Worm (Caenorhabditis elegans): ENCODE results near the gene algn-8.

algn-8 gene

DNA sequence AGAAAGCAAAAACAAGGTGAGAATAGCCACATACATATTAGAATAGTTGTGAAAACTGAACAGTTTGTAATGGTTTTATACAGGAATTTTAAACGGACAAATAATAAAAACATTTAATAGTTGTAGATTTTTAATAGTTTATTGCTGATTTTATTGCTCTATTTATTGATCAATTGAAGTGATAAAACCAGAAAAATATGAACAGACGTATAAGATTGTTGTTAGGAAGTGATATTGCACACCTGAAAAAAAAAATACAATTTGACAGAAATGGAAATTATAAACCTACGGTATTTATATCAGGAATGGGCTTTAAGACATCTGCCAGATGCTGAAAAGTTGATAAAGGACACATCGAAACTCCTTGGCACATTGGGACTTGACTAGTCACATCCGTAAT is 31.7 kb upstream of the algn-8 start, which contains the start of gene C05C10.8:
C05C10.8 (minus strand) TSS at position 101 of the 400 bp plus-strand sequence.
- TF ChIP-seq lin-11 (tag; optimal IDR thresholded peaks at IDR 0.05) (no peak), mec-3 (tag; optimal IDR thresholded peaks at IDR 0.05; ENCODE audit: borderline replicate concordance) (no peak), hlh-6 (tag; optimal IDR thresholded peaks at IDR 0.05) (no peak), ahr-1 (tag; optimal IDR thresholded peaks at IDR 0.05) (no peak), madf-2 (tag; optimal IDR thresholded peaks at IDR 0.05) (no peak), C08G9.2 (tag; optimal IDR thresholded peaks at IDR 0.05) (no peak), fax-1 (tag; optimal IDR thresholded peaks at IDR 0.05) (no peak), ceh-30 (tag; optimal IDR thresholded peaks at IDR 0.05) (no peak), ceh-6 (GFP tag; optimal IDR thresholded peaks at IDR 0.05) (no peak), odd-2 (tag; optimal IDR thresholded peaks at IDR 0.05) (no peak), ceh-45 (GFP tag; IDR thresholded peaks at IDR 0.05) (no peak), ceh-31 (tag; optimal IDR thresholded peaks at IDR 0.05) (no peak), pag-3 (tag; optimal IDR thresholded peaks at IDR 0.05; ENCODE audit: borderline replicate concordance) (no peak), unc-3 (GFP tag; conservative IDR thresholded peaks at IDR 0.05) (no peak), unc-3 (tag; optimal IDR thresholded peaks at IDR 0.05) (no peak), gmeb-2 (tag; optimal IDR thresholded peaks at IDR 0.05) (no peak), rnt-1 (tag; optimal IDR thresholded peaks at IDR 0.05) (no peak), sdc-2 (tag; optimal IDR thresholded peaks at IDR 0.05) (no peak), ceh-24 (tag; optimal IDR thresholded peaks at IDR 0.05) (no peak), pha-2 (tag; optimal IDR thresholded peaks at IDR 0.05) (no peak)

DNA sequence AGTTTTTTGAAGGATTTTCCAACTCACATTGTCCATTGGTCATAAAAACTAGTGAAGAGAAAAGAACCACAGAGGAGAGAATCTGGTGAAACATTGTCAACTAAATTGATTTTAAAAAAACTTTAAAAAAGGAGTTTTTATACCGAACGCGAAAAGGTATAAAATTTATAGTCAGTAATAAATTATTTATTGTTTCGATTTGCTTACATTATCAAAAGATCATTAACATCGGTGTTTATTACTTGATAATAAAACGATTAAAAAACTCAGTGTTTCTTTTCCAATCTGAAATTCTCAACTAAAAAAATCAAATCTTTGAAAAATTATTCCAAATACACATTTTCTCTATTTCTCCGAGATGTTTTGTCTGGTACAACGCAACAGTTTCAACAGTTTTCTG is 29.9 kb upstream of the algn-8 start, which contains the start of gene F26C11.4:
F26C11.4 (minus strand) TSS at position 101 of the 400 bp plus-strand sequence.
- TF ChIP-seq sdc-2 (tag; optimal IDR thresholded peaks at IDR 0.05) (no peak), T23F11.4 (GFP tag; optimal IDR thresholded peaks at IDR 0.05) (no peak), pqm-1 (tag; optimal IDR thresholded peaks at IDR 0.05) (no peak), mec-3 (tag; optimal IDR thresholded peaks at IDR 0.05; ENCODE audit: borderline replicate concordance) (no peak), nfya-1 (tag; optimal IDR thresholded peaks at IDR 0.05) (no peak), lim-6 (tag; optimal IDR thresholded peaks at IDR 0.05) (no peak), ceh-9 (tag; optimal IDR thresholded peaks at IDR 0.05) (no peak), che-1 (tag; optimal IDR thresholded peaks at IDR 0.05) (no peak), hlh-8 (tag; optimal IDR thresholded peaks at IDR 0.05) (no peak), dmd-4 (tag; optimal IDR thresholded peaks at IDR 0.05; ENCODE audit: borderline replicate concordance) (no peak), ceh-2 (tag; optimal IDR thresholded peaks at IDR 0.05) (no peak), ama-1 (optimal IDR thresholded peaks at IDR 0.05) (no peak), F13H6.1 (tag; optimal IDR thresholded peaks at IDR 0.05) (no peak), ceh-45 (GFP tag; IDR thresholded peaks at IDR 0.05) (no peak), zip-5 (tag; optimal IDR thresholded peaks at IDR 0.05) (no peak), ceh-24 (tag; optimal IDR thresholded peaks at IDR 0.05) (no peak), unc-42 (tag; optimal IDR thresholded peaks at IDR 0.05) (no peak), hlh-15 (tag; optimal IDR thresholded peaks at IDR 0.05) (no peak), unc-55 (GFP tag; optimal IDR thresholded peaks at IDR 0.05) (no peak)

DNA sequence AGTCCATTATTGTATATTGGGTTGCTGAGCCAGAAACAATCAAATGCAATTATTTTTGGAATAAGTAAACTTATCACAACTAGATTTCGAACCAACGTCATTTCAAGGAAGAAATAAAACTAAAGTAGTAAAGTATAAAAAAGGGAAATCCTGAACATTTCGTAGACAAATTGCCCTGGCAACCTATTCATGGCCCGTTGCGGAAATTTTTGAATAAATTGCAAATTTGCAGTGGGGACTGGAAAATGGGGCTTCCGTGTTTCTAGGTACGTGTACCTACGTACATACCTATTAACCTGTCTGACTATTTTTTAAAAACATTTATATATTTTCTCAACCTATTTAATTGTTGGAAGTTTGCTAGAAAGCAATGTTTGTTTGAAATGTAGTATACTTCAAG is 28.8 kb upstream of the algn-8 start, which contains the start of gene F26C11.3:
F26C11.3 (minus strand) TSS at position 101 of the 400 bp plus-strand sequence.
- TF ChIP-seq unc-86 (tag; optimal IDR thresholded peaks at IDR 0.05) (no peak), dve-1 (tag; optimal IDR thresholded peaks at IDR 0.05) (no peak), C38D4.7 (GFP tag; optimal IDR thresholded peaks at IDR 0.05) (no peak), fkh-10 (GFP tag; optimal IDR thresholded peaks at IDR 0.05) (no peak), lin-11 (tag; optimal IDR thresholded peaks at IDR 0.05) (no peak), pros-1 (tag; optimal IDR thresholded peaks at IDR 0.05) (no peak), tbx-2 (tag; optimal IDR thresholded peaks at IDR 0.05) (no peak), ttx-3 (tag; optimal IDR thresholded peaks at IDR 0.05) (no peak), Y22D7AL.16 (tag; optimal IDR thresholded peaks at IDR 0.05) (no peak), hlh-30 (tag; optimal IDR thresholded peaks at IDR 0.05; ENCODE audit: insufficient read depth) (no peak), pag-3 (tag; optimal IDR thresholded peaks at IDR 0.05; ENCODE audit: borderline replicate concordance) (no peak), C08G9.2 (tag; optimal IDR thresholded peaks at IDR 0.05) (no peak)

Measured in whole organism, late embryonic.